Fruit fly (Drosophila melanogaster): Measurements from ENCODE around the gene Cul2.

DNA sequence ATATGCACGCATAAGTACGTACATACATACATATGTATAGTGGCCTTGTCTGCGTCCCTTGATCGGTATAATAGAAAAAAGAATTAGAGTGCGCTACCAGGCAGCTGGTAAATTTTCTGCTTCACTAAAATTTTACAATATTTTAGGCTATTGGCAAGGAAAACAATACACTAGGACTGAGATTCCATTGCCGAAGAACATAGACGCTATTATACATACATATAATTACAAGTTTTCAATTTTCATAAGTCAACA is 28.0 kb upstream of the Cul2 start:
- TF ChIP-seq CG8478 (optimal IDR thresholded peaks at IDR 0.05): no peak
- no peak for TF ChIP-seq usp (GFP tag; optimal IDR thresholded peaks at IDR 0.05)
- no peak for TF ChIP-seq EcR (GFP tag; optimal IDR thresholded peaks at IDR 0.05)
